Fruit fly (Drosophila melanogaster): ENCODE results near the gene CG15343.

dm6 chrX:8273291-8273690, 315 bp downstream of the CG15343 start, which contains the start of gene CG1636:
- TF ChIP-seq CG10631 (GFP tag; optimal IDR thresholded peaks at IDR 0.05) (no peak), CG6854 (GFP tag; optimal IDR thresholded peaks at IDR 0.05) (no peak), CG6276 (GFP tag; optimal IDR thresholded peaks at IDR 0.05) (no peak), CG6163 (GFP tag; IDR thresholded peaks at IDR 0.05) (no peak), fd59A (GFP tag; optimal IDR thresholded peaks at IDR 0.05) (no peak), Hr39 (GFP tag; optimal IDR thresholded peaks at IDR 0.05) (no peak), Hr4 (GFP tag; optimal IDR thresholded peaks at IDR 0.05) (no peak)

Measured in whole organism, prepupa.